Worm (Caenorhabditis elegans): ENCODE data around the gene best-6.

ce11 chrIV:5063297-5063696, 34.4 kb upstream of the best-6 start:
- TF ChIP-seq sptf-1 (tag; optimal IDR thresholded peaks at IDR 0.05) = no peak
- no peak for TF ChIP-seq nhr-12 (tag; optimal IDR thresholded peaks at IDR 0.05)
- TF ChIP-seq unc-62 (GFP tag; optimal IDR thresholded peaks at IDR 0.05) = no peak
- TF ChIP-seq mls-2 (tag; optimal IDR thresholded peaks at IDR 0.05) = no peak
- no peak for TF ChIP-seq nhr-237 (tag; optimal IDR thresholded peaks at IDR 0.05)
- no peak for TF ChIP-seq hlh-1 (tag; optimal IDR thresholded peaks at IDR 0.05)
